Worm (Caenorhabditis elegans): Measurements from ENCODE around the gene ttr-46.

DNA sequence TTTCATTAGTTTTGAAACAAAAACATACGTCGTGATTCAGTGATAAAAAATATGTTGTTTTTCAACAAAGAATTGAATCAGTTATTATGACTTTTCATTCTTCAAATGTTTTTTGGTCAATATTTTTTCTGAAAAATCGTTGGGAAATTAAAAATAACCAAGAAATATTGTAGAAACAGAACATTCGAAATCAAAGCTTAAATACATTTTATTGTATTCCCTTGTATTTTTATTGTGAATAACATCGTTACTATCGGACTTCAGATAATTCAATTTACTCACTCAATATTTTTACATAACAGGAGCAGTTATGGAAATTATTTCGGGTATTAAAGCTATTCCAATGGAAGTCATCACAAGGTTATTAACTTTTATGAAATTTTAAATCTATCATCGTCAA, 34.4 kb upstream of the ttr-46 start, which contains the start of gene C50H2.4:
- TF ChIP-seq him-1 (tag; optimal IDR thresholded peaks at IDR 0.05) (no peak), dao-5 (tag; optimal IDR thresholded peaks at IDR 0.05) (no peak)
